Fruit fly (Drosophila melanogaster) whole organism, prepupa: ENCODE results near the gene Spn28Da.

Source experiments
- Blimp-1 ChIP-seq: fragments of 200-800 bp; sonication (Bioruptor generic); optimal IDR thresholded peaks from 3 replicates; lab custom pipeline; 2017; ENCODE audit warnings: missing biosample characterization, missing genetic modification characterization, mild to moderate bottlenecking, moderate library complexity, missing genetic modification reagents
- CG10631 ChIP-seq: fragments of 200-800 bp; sonication (Bioruptor generic); optimal IDR thresholded peaks from 2 replicates; lab custom pipeline; 2016; ENCODE audit warnings: missing biosample characterization, missing genetic modification characterization
- CG10669 ChIP-seq: fragments of 200-800 bp; sonication (Bioruptor generic); optimal IDR thresholded peaks from 3 replicates; lab custom pipeline; 2018; ENCODE audit warnings: missing biosample characterization, mild to moderate bottlenecking, missing genetic modification characterization, moderate library complexity
- CG11762 ChIP-seq: fragments of 200-800 bp; sonication (Bioruptor generic); optimal IDR thresholded peaks from 3 replicates; lab custom pipeline; 2016; ENCODE audit warnings: missing biosample characterization, missing genetic modification characterization; ENCODE audit not compliant: insufficient read depth
- CG11902 ChIP-seq: fragments of 200-800 bp; sonication (Bioruptor generic); optimal IDR thresholded peaks from 3 replicates; lab custom pipeline; 2016; ENCODE audit warnings: missing biosample characterization, missing genetic modification characterization
- CG15336 ChIP-seq: fragments of 200-800 bp; sonication (Bioruptor generic); IDR thresholded peaks from 2 replicates; pipeline ENCODE4 v1.3.6; 2022; ENCODE audit warnings: missing biosample characterization, missing genetic modification characterization
- CG1621 ChIP-seq: fragments of 200-800 bp; sonication (Bioruptor generic); optimal IDR thresholded peaks from 3 replicates; lab custom pipeline; 2018; ENCODE audit warnings: missing biosample characterization, mild to moderate bottlenecking, missing genetic modification characterization
- CG3032 ChIP-seq: fragments of 200-800 bp; optimal IDR thresholded peaks from 2 replicates; lab custom pipeline; 2019; ENCODE audit warnings: missing biosample characterization, mild to moderate bottlenecking, missing genetic modification characterization, moderate library complexity
- CG31627 ChIP-seq: fragments of 200-800 bp; sonication (Bioruptor generic); optimal IDR thresholded peaks from 3 replicates; lab custom pipeline; 2016; ENCODE audit warnings: missing biosample characterization, missing genetic modification characterization
- CG32006 ChIP-seq: fragments of 200-800 bp; sonication (Bioruptor generic); optimal IDR thresholded peaks from 3 replicates; lab custom pipeline; 2017; ENCODE audit warnings: missing biosample characterization, mild to moderate bottlenecking, missing genetic modification characterization
- CG34406 ChIP-seq: fragments of 200-800 bp; sonication (Bioruptor generic); optimal IDR thresholded peaks from 3 replicates; lab custom pipeline; 2016; ENCODE audit warnings: missing biosample characterization, missing genetic modification characterization
- CG3919 ChIP-seq: fragments of 200-800 bp; sonication (Bioruptor generic); optimal IDR thresholded peaks from 3 replicates; lab custom pipeline; 2016; ENCODE audit warnings: missing biosample characterization, missing genetic modification characterization
- CG4318 ChIP-seq: fragments of 200-800 bp; sonication (Bioruptor generic); optimal IDR thresholded peaks from 3 replicates; lab custom pipeline; 2017; ENCODE audit warnings: missing biosample characterization, mild to moderate bottlenecking, missing genetic modification characterization
- CG6163 ChIP-seq: fragments of 200-800 bp; sonication (Bioruptor generic); IDR thresholded peaks from 3 replicates; pipeline ENCODE4 v1.3.6; 2022; ENCODE audit warnings: missing biosample characterization, missing genetic modification characterization
- CG6276 ChIP-seq: fragments of 200-800 bp; sonication (Bioruptor generic); optimal IDR thresholded peaks from 2 replicates; lab custom pipeline; 2017; ENCODE audit warnings: missing biosample characterization, mild to moderate bottlenecking, missing genetic modification characterization
- CG6808 ChIP-seq: fragments of 200-800 bp; sonication (Bioruptor generic); optimal IDR thresholded peaks from 3 replicates; lab custom pipeline; 2017; ENCODE audit warnings: missing biosample characterization, missing genetic modification characterization, mild to moderate bottlenecking, moderate library complexity, missing genetic modification reagents
- CG6854 ChIP-seq: fragments of 200-800 bp; sonication (Bioruptor generic); optimal IDR thresholded peaks from 2 replicates; lab custom pipeline; 2017; ENCODE audit warnings: missing biosample characterization, mild to moderate bottlenecking, missing genetic modification characterization
- CG7368 ChIP-seq: fragments of 200-800 bp; sonication (Bioruptor generic); optimal IDR thresholded peaks from 3 replicates; lab custom pipeline; 2016; ENCODE audit warnings: missing biosample characterization, missing genetic modification characterization
- CG8319 ChIP-seq: fragments of 200-800 bp; sonication (Bioruptor generic); optimal IDR thresholded peaks from 3 replicates; lab custom pipeline; 2016; ENCODE audit warnings: missing biosample characterization, missing genetic modification characterization
- CG8632 ChIP-seq: fragments of 200-800 bp; sonication (Bioruptor generic); optimal IDR thresholded peaks from 3 replicates; lab custom pipeline; 2016; ENCODE audit warnings: missing biosample characterization, missing genetic modification characterization
- CG9139 ChIP-seq: fragments of 200-800 bp; sonication (Bioruptor generic); optimal IDR thresholded peaks from 3 replicates; lab custom pipeline; 2017; ENCODE audit warnings: missing biosample characterization, mild to moderate bottlenecking, missing genetic modification characterization
- Eip75B ChIP-seq: fragments of 200-800 bp; sonication (Bioruptor generic); optimal IDR thresholded peaks from 3 replicates; lab custom pipeline; 2016; ENCODE audit warnings: missing biosample characterization, missing genetic modification characterization
- Eip78C ChIP-seq: fragments of 200-800 bp; sonication (Bioruptor generic); peaks from one replicate; lab custom pipeline; 2016; ENCODE audit warnings: missing biosample characterization, missing genetic modification characterization
- Eip93F ChIP-seq: fragments of 200-800 bp; sonication (Bioruptor generic); optimal IDR thresholded peaks from 2 replicates; lab custom pipeline; 2016; ENCODE audit warnings: missing biosample characterization, mild to moderate bottlenecking, missing genetic modification characterization
- Ets21C ChIP-seq: fragments of 200-800 bp; sonication (Bioruptor generic); optimal IDR thresholded peaks from 3 replicates; lab custom pipeline; 2016; ENCODE audit warnings: missing biosample characterization, missing genetic modification characterization
- Ets96B ChIP-seq: fragments of 200-800 bp; optimal IDR thresholded peaks from 2 replicates; lab custom pipeline; 2019; ENCODE audit warnings: missing biosample characterization, mild to moderate bottlenecking, missing genetic modification characterization, moderate library complexity
- Gug ChIP-seq: fragments of 200-800 bp; sonication (Bioruptor generic); IDR thresholded peaks from 2 replicates; pipeline ENCODE4 v1.3.6; 2022; ENCODE audit warnings: missing biosample characterization, missing genetic modification characterization
- Hr38 ChIP-seq: sonication (Bioruptor generic); optimal IDR thresholded peaks from 2 replicates; lab custom pipeline; 2016; ENCODE audit warnings: missing biosample characterization, missing genetic modification characterization
- Hr4 ChIP-seq: fragments of 200-800 bp; sonication (Bioruptor generic); optimal IDR thresholded peaks from 3 replicates; lab custom pipeline; 2016; ENCODE audit warnings: missing biosample characterization, missing genetic modification characterization
- Lpt ChIP-seq: fragments of 200-800 bp; sonication (Bioruptor generic); optimal IDR thresholded peaks from 3 replicates; lab custom pipeline; 2016; ENCODE audit warnings: missing biosample characterization, missing genetic modification characterization
- Met ChIP-seq: fragments of 200-800 bp; sonication (Bioruptor generic); optimal IDR thresholded peaks from 3 replicates; lab custom pipeline; 2016; ENCODE audit warnings: missing biosample characterization, missing genetic modification characterization
- OdsH ChIP-seq: fragments of 200-800 bp; sonication (Bioruptor generic); optimal IDR thresholded peaks from 3 replicates; lab custom pipeline; 2016; ENCODE audit warnings: missing biosample characterization, missing genetic modification characterization
- Smox ChIP-seq: fragments of 200-800 bp; sonication (Bioruptor generic); optimal IDR thresholded peaks from 3 replicates; lab custom pipeline; 2016; ENCODE audit warnings: missing biosample characterization, missing genetic modification characterization
- Sox102F ChIP-seq: fragments of 200-800 bp; sonication (Bioruptor generic); optimal IDR thresholded peaks from 2 replicates; lab custom pipeline; 2016; ENCODE audit warnings: missing biosample characterization, mild to moderate bottlenecking, missing genetic modification characterization
- Sox15 ChIP-seq: fragments of 200-800 bp; sonication (Bioruptor generic); optimal IDR thresholded peaks from 3 replicates; lab custom pipeline; 2016; ENCODE audit warnings: missing biosample characterization, missing genetic modification characterization
- achi ChIP-seq: fragments of 200-800 bp; sonication (Bioruptor generic); optimal IDR thresholded peaks from 3 replicates; lab custom pipeline; 2016; ENCODE audit warnings: missing biosample characterization, missing genetic modification characterization
- acj6 ChIP-seq: fragments of 200-800 bp; sonication (Bioruptor generic); optimal IDR thresholded peaks from 3 replicates; lab custom pipeline; 2016; ENCODE audit warnings: missing biosample characterization, missing genetic modification characterization
- cyc ChIP-seq: fragments of 200-800 bp; sonication (Bioruptor generic); optimal IDR thresholded peaks from 3 replicates; lab custom pipeline; 2016; ENCODE audit warnings: missing biosample characterization, missing genetic modification characterization
- dac ChIP-seq: fragments of 200-800 bp; sonication (Bioruptor generic); optimal IDR thresholded peaks from 2 replicates; lab custom pipeline; 2017; ENCODE audit warnings: missing biosample characterization, mild to moderate bottlenecking, missing genetic modification characterization
- dsx ChIP-seq: fragments of 200-800 bp; optimal IDR thresholded peaks from 3 replicates; lab custom pipeline; 2019; ENCODE audit warnings: missing biosample characterization, mild to moderate bottlenecking, missing genetic modification characterization, moderate library complexity; ENCODE audit not compliant: poor library complexity, severe bottlenecking
- eg ChIP-seq: fragments of 200-800 bp; sonication (Bioruptor generic); IDR thresholded peaks from 3 replicates; pipeline ENCODE4 v1.3.6; 2022; ENCODE audit warnings: missing biosample characterization, missing genetic modification characterization
- esn ChIP-seq: fragments of 200-800 bp; sonication (Bioruptor generic); optimal IDR thresholded peaks from 2 replicates; lab custom pipeline; 2016; ENCODE audit warnings: missing biosample characterization, mild to moderate bottlenecking, missing genetic modification characterization, moderate library complexity
- fd59A ChIP-seq: fragments of 200-800 bp; sonication (Bioruptor generic); optimal IDR thresholded peaks from 2 replicates; lab custom pipeline; 2017; ENCODE audit warnings: missing biosample characterization, mild to moderate bottlenecking, missing genetic modification characterization, missing genetic modification reagents
- fkh ChIP-seq: fragments of 200-800 bp; sonication (Bioruptor generic); optimal IDR thresholded peaks from 3 replicates; lab custom pipeline; 2017; ENCODE audit warnings: missing biosample characterization, mild to moderate bottlenecking, missing genetic modification characterization, moderate library complexity
- lz ChIP-seq: fragments of 200-800 bp; sonication (Bioruptor generic); optimal IDR thresholded peaks from 3 replicates; lab custom pipeline; 2016; ENCODE audit warnings: missing biosample characterization, missing genetic modification characterization
- net ChIP-seq: fragments of 200-800 bp; sonication (Bioruptor generic); optimal IDR thresholded peaks from 3 replicates; lab custom pipeline; 2016; ENCODE audit warnings: missing biosample characterization, missing genetic modification characterization
- pdm3 ChIP-seq: fragments of 200-800 bp; sonication (Bioruptor generic); optimal IDR thresholded peaks from 3 replicates; lab custom pipeline; 2016; ENCODE audit warnings: missing biosample characterization, missing genetic modification characterization
- salr ChIP-seq, 2 experiments: fragments of 200-800 bp; sonication (Bioruptor generic); optimal IDR thresholded peaks; 3 replicates each; lab custom pipeline; 2016 to 2018; ENCODE audit warnings: missing biosample characterization in 2 of 2, missing genetic modification characterization in 2 of 2, mild to moderate bottlenecking in 1 of 2
- spab ChIP-seq: fragments of 200-800 bp; sonication (Bioruptor generic); optimal IDR thresholded peaks from 2 replicates; lab custom pipeline; 2017; ENCODE audit warnings: missing biosample characterization, mild to moderate bottlenecking, missing genetic modification characterization, missing genetic modification reagents
- ss ChIP-seq, 2 experiments: fragments of 200-800 bp; sonication (Bioruptor generic); optimal IDR thresholded peaks; 2 replicates in 1 of 2; 3 replicates in 1 of 2; lab custom pipeline; 2017 to 2018; ENCODE audit warnings: mild to moderate bottlenecking in 2 of 2, missing biosample characterization in 2 of 2, missing genetic modification characterization in 2 of 2, moderate library complexity in 1 of 2
- svp ChIP-seq: fragments of 200-800 bp; sonication (Bioruptor generic); peaks from one replicate; lab custom pipeline; 2016; ENCODE audit warnings: missing biosample characterization, missing genetic modification characterization
- topi ChIP-seq: fragments of 200-800 bp; sonication (Bioruptor generic); optimal IDR thresholded peaks from 3 replicates; lab custom pipeline; 2016; ENCODE audit warnings: missing biosample characterization, missing genetic modification characterization
- vri ChIP-seq: fragments of 200-800 bp; sonication (Bioruptor generic); optimal IDR thresholded peaks from 3 replicates; lab custom pipeline; 2016; ENCODE audit warnings: missing biosample characterization, mild to moderate bottlenecking, missing genetic modification characterization

Gene Spn28Da

DNA sequence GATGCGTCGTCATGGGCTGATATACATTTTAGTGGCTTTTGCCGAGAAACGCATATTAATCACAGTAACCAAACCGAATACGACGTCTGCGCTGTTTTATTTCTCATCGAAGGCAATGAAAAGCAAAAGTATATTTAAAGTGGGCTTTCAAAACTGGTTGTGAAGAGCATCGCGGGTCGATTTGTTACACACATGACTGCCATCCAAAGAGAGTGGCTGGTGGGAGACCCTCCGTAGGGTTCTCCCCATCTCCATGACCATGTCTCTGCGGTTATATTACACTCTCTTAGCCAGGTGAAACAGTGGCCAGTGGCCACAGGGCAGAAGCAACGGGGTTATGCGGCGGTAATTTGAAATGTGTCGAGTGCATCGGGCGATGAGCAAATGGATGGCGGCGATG is 8.5 kb downstream of the Spn28Da start:
- peak; percentile 8 for TF ChIP-seq Ets96B (tag; lab: Kevin White, UChicago)
- no peak for TF ChIP-seq Lpt (GFP tag; lab: Kevin White, UChicago)
- TF ChIP-seq CG1621 (tag; lab: Kevin White, UChicago) = peak; percentile 12
- TF ChIP-seq Smox (GFP tag; lab: Kevin White, UChicago) = no peak
- no peak for TF ChIP-seq Sox15 (GFP tag; lab: Kevin White, UChicago)
- TF ChIP-seq cyc (GFP tag; lab: Kevin White, UChicago) = no peak
- TF ChIP-seq Met (GFP tag; lab: Kevin White, UChicago) = no peak
- no peak for TF ChIP-seq Eip93F (GFP tag; lab: Kevin White, UChicago)
- TF ChIP-seq CG3032 = no peak
- TF ChIP-seq CG34406 (GFP tag; lab: Kevin White, UChicago) = no peak
- TF ChIP-seq fd59A (GFP tag; lab: Kevin White, UChicago) = no peak
- TF ChIP-seq CG6808 (GFP tag; lab: Kevin White, UChicago) = peak; percentile 32
- TF ChIP-seq CG7368 (GFP tag; lab: Kevin White, UChicago) = no peak
- TF ChIP-seq CG15336 = no peak
- TF ChIP-seq Ets21C (GFP tag; lab: Kevin White, UChicago) = no peak
- TF ChIP-seq CG31627 (GFP tag; lab: Kevin White, UChicago) = no peak
- TF ChIP-seq esn (GFP tag; lab: Kevin White, UChicago) = no peak
- TF ChIP-seq lz = no peak
- no peak for TF ChIP-seq net (GFP tag; lab: Kevin White, UChicago)
- TF ChIP-seq eg (GFP tag; lab: Robert Waterston, UW) = peak; percentile 53; the same call in 1 of the 3 replicates
- TF ChIP-seq CG6276 (GFP tag; lab: Kevin White, UChicago) = no peak
- TF ChIP-seq dsx (GFP tag; lab: Kevin White, UChicago) = peak; percentile 40
- TF ChIP-seq CG10669 (GFP tag; lab: Kevin White, UChicago) = no peak
- peak; percentile 61 for TF ChIP-seq CG9139
- no peak for TF ChIP-seq CG8632 (GFP tag; lab: Kevin White, UChicago)
- no peak for TF ChIP-seq dac
- no peak for TF ChIP-seq fkh
- TF ChIP-seq ss (GFP tag; optimal IDR thresholded peaks at IDR 0.05; lab: Kevin White, UChicago) = peak; percentile 40 to 60
- no peak for TF ChIP-seq spab (GFP tag; lab: Kevin White, UChicago)
- TF ChIP-seq CG10631 = no peak
- TF ChIP-seq CG11902 (GFP tag; lab: Kevin White, UChicago) = no peak
- TF ChIP-seq OdsH = no peak
- TF ChIP-seq topi (GFP tag; lab: Kevin White, UChicago) = no peak
- TF ChIP-seq Hr4 = no peak
- TF ChIP-seq CG6163 = peak; percentile 49; the same call in 2 of the 3 replicates
- no peak for TF ChIP-seq salr (GFP tag; optimal IDR thresholded peaks at IDR 0.05; lab: Kevin White, UChicago)
- TF ChIP-seq Hr38 (GFP tag; lab: Kevin White, UChicago) = no peak
- no peak for TF ChIP-seq Sox102F
- TF ChIP-seq Eip78C = no peak
- no peak for TF ChIP-seq pdm3 (GFP tag; lab: Kevin White, UChicago)
- TF ChIP-seq Blimp-1 (GFP tag; lab: Kevin White, UChicago) = peak; percentile 96
- TF ChIP-seq achi (GFP tag; lab: Kevin White, UChicago) = no peak
- TF ChIP-seq CG3919 (GFP tag; lab: Kevin White, UChicago) = no peak
- no peak for TF ChIP-seq vri (GFP tag; lab: Kevin White, UChicago)
- no peak for TF ChIP-seq CG11762 (GFP tag; lab: Kevin White, UChicago)
- TF ChIP-seq CG6854 (GFP tag; lab: Kevin White, UChicago) = peak; percentile 70
- no peak for TF ChIP-seq Gug (GFP tag; lab: Robert Waterston, UW)
- no peak for TF ChIP-seq acj6 (GFP tag; lab: Kevin White, UChicago)
- TF ChIP-seq svp (GFP tag; lab: Kevin White, UChicago) = no peak
- no peak for TF ChIP-seq CG4318
- no peak for TF ChIP-seq Eip75B (GFP tag; lab: Kevin White, UChicago)
- TF ChIP-seq CG32006 (GFP tag; lab: Kevin White, UChicago) = no peak
- no peak for TF ChIP-seq CG8319 (GFP tag; lab: Kevin White, UChicago)
